Worm (Caenorhabditis elegans) whole organism, L3 larva: ENCODE data around the gene fbxa-86.

Source experiments
- ceh-16 ChIP-seq: sonication (generic microtip); optimal IDR thresholded peaks from 2 replicates; lab custom pipeline; 2017; ENCODE audit warnings: missing biosample characterization, missing genetic modification characterization
- elt-1 ChIP-seq: fragments of 150-350 bp; optimal IDR thresholded peaks from 2 replicates; lab custom pipeline; 2014; ENCODE audit warnings: missing biosample characterization, missing genetic modification characterization
- fkh-2 ChIP-seq: fragments of 150-350 bp; optimal IDR thresholded peaks from 2 replicates; lab custom pipeline; 2014; ENCODE audit warnings: missing biosample characterization, missing genetic modification reagents, missing genetic modification characterization
- fos-1 ChIP-seq: fragments of 150-350 bp; optimal IDR thresholded peaks from 2 replicates; lab custom pipeline; 2014; ENCODE audit warnings: missing biosample characterization, missing genetic modification characterization
- lin-15B ChIP-seq: fragments of 150-350 bp; optimal IDR thresholded peaks from 2 replicates; lab custom pipeline; 2014; ENCODE audit warnings: missing biosample characterization, missing genetic modification characterization
- nfya-1 ChIP-seq: sonication (generic microtip); optimal IDR thresholded peaks from 2 replicates; lab custom pipeline; 2017; ENCODE audit warnings: missing genetic modification characterization, mild to moderate bottlenecking, missing compliant biosample characterization, antibody characterized with exemption, moderate library complexity; ENCODE audit not compliant: insufficient read depth
- pha-4 ChIP-seq: fragments of 150-350 bp; optimal IDR thresholded peaks from 2 replicates; lab custom pipeline; 2014; ENCODE audit warnings: missing biosample characterization, missing genetic modification reagents, missing genetic modification characterization
- pqm-1 ChIP-seq: fragments of 150-350 bp; optimal IDR thresholded peaks from 2 replicates; lab custom pipeline; 2017; ENCODE audit warnings: missing biosample characterization, missing genetic modification characterization, inconsistent platforms
- snpc-4 ChIP-seq: fragments of 150-350 bp; optimal IDR thresholded peaks from 2 replicates; lab custom pipeline; 2014; ENCODE audit warnings: missing biosample characterization, missing genetic modification characterization
- ztf-11 ChIP-seq: fragments of 150-350 bp; optimal IDR thresholded peaks from 2 replicates; lab custom pipeline; 2014; ENCODE audit warnings: missing biosample characterization, missing genetic modification characterization

DNA sequence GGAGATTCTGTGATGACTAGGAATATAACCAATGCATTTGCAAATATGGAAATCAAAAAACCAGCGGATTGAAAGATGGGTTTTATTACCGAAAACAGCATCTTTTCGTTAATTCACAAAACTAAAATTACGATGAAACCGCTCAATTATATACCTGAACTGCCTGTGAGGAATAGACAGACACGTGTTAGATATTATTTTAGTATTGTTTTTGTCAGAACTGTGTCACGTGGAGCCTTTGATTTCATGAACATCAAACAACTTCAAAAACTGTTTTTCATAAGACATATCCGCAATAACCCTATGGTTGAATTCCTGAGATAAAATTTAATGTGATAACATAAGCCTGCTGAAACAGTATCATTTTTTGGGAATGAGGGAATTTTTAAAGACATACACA is 33.9 kb downstream of the fbxa-86 start, which contains the start of gene str-161:
- no peak for TF ChIP-seq ceh-16 (tag; lab: Kevin White, UChicago)
- no peak for TF ChIP-seq pqm-1 (tag; lab: Kevin White, UChicago)
- TF ChIP-seq fos-1 (tag; lab: Kevin White, UChicago), result no peak
- TF ChIP-seq elt-1 (tag; lab: Kevin White, UChicago), result no peak
- no peak for TF ChIP-seq lin-15B (tag; lab: Kevin White, UChicago)
- TF ChIP-seq ztf-11 (tag; lab: Kevin White, UChicago), result no peak
- no peak for TF ChIP-seq snpc-4 (tag; lab: Kevin White, UChicago)
- TF ChIP-seq fkh-2 (tag; lab: Kevin White, UChicago), result no peak
- TF ChIP-seq pha-4, result no peak
- no peak for TF ChIP-seq nfya-1 (tag; lab: Kevin White, UChicago)
